Worm (Caenorhabditis elegans): ENCODE measurements around the gene K12B6.11.

The K12B6.11 gene

ce11 chrV:6303471-6303870, 14.8 kb downstream of the K12B6.11 start, which contains the start of gene sago-1:
Gene sago-1 (plus strand): TSS chrV:6303771.
- TF ChIP-seq flt-1 (GFP tag; IDR thresholded peaks at IDR 0.05) (no peak), cog-1 (tag; optimal IDR thresholded peaks at IDR 0.05) (no peak), med-1 (GFP tag; optimal IDR thresholded peaks at IDR 0.05; ENCODE audit: insufficient read depth) (no peak), klf-2 (GFP tag; conservative IDR thresholded peaks at IDR 0.05) (no peak), ref-1 (GFP tag; conservative IDR thresholded peaks at IDR 0.05) (no peak), ztf-29 (GFP tag; IDR thresholded peaks at IDR 0.05) (no peak), ztf-23 (GFP tag; IDR thresholded peaks at IDR 0.05) (no peak), T22C8.4 (GFP tag; IDR thresholded peaks at IDR 0.05) (no peak), tab-1 (GFP tag; IDR thresholded peaks at IDR 0.05) (no peak)

- TF ChIP-seq ztf-23 (GFP tag; IDR thresholded peaks at IDR 0.05), result no peak
These were observed 23.2 kb downstream of the K12B6.11 start for ce11 chrV:6311936-6312335.

ce11 chrV:6316632-6317031, 27.9 kb downstream of the K12B6.11 start, which contains the start of gene cest-24:
Gene cest-24 (plus strand): TSS chrV:6316932.
- TF ChIP-seq ref-1 (GFP tag; conservative IDR thresholded peaks at IDR 0.05) (no peak), flt-1 (GFP tag; IDR thresholded peaks at IDR 0.05) (no peak), T22C8.4 (GFP tag; IDR thresholded peaks at IDR 0.05) (no peak)

- TF ChIP-seq flt-1 (GFP tag; IDR thresholded peaks at IDR 0.05) (no peak), med-1 (GFP tag; optimal IDR thresholded peaks at IDR 0.05; ENCODE audit: insufficient read depth) (no peak), T22C8.4 (GFP tag; IDR thresholded peaks at IDR 0.05) (no peak), tab-1 (GFP tag; IDR thresholded peaks at IDR 0.05) (no peak), klf-2 (GFP tag; conservative IDR thresholded peaks at IDR 0.05) (no peak), ztf-23 (GFP tag; IDR thresholded peaks at IDR 0.05) (no peak), ztf-29 (GFP tag; IDR thresholded peaks at IDR 0.05) (no peak), ref-1 (GFP tag; conservative IDR thresholded peaks at IDR 0.05) (no peak), cog-1 (tag; optimal IDR thresholded peaks at IDR 0.05) (no peak)
These were observed 29.2 kb downstream of the K12B6.11 start for ce11 chrV:6317928-6318327.

- no peak for TF ChIP-seq ref-1 (GFP tag; conservative IDR thresholded peaks at IDR 0.05)
- TF ChIP-seq flt-1 (GFP tag; IDR thresholded peaks at IDR 0.05), result no peak
- TF ChIP-seq med-1 (GFP tag; optimal IDR thresholded peaks at IDR 0.05; ENCODE audit: insufficient read depth), result no peak
- TF ChIP-seq ztf-23 (GFP tag; IDR thresholded peaks at IDR 0.05), result no peak
- no peak for TF ChIP-seq ztf-29 (GFP tag; IDR thresholded peaks at IDR 0.05)
- TF ChIP-seq klf-2 (GFP tag; conservative IDR thresholded peaks at IDR 0.05), result no peak
- TF ChIP-seq cog-1 (tag; optimal IDR thresholded peaks at IDR 0.05), result no peak
- no peak for TF ChIP-seq tab-1 (GFP tag; IDR thresholded peaks at IDR 0.05)
- no peak for TF ChIP-seq T22C8.4 (GFP tag; IDR thresholded peaks at IDR 0.05)
These were observed 30.7 kb downstream of the K12B6.11 start for ce11 chrV:6319358-6319757.

ce11 chrV:6321280-6321679, 32.6 kb downstream of the K12B6.11 start:
- no peak for TF ChIP-seq med-1 (GFP tag; optimal IDR thresholded peaks at IDR 0.05; ENCODE audit: insufficient read depth)
- TF ChIP-seq flt-1 (GFP tag; IDR thresholded peaks at IDR 0.05), result no peak
- TF ChIP-seq tab-1 (GFP tag; IDR thresholded peaks at IDR 0.05), result no peak
- no peak for TF ChIP-seq ref-1 (GFP tag; conservative IDR thresholded peaks at IDR 0.05)
- TF ChIP-seq klf-2 (GFP tag; conservative IDR thresholded peaks at IDR 0.05), result no peak
- no peak for TF ChIP-seq ztf-29 (GFP tag; IDR thresholded peaks at IDR 0.05)
- no peak for TF ChIP-seq T22C8.4 (GFP tag; IDR thresholded peaks at IDR 0.05)
- TF ChIP-seq cog-1 (tag; optimal IDR thresholded peaks at IDR 0.05), result no peak
- TF ChIP-seq ztf-23 (GFP tag; IDR thresholded peaks at IDR 0.05), result no peak

ce11 chrV:6321733-6322198, 33.1 kb downstream of the K12B6.11 start, which contains the start of gene T28C12.15:
Gene T28C12.15 (minus strand): TSS chrV:6321783.
- TF ChIP-seq med-1 (GFP tag; optimal IDR thresholded peaks at IDR 0.05; ENCODE audit: insufficient read depth) (no peak), klf-2 (GFP tag; conservative IDR thresholded peaks at IDR 0.05) (no peak), flt-1 (GFP tag; IDR thresholded peaks at IDR 0.05) (no peak), cog-1 (tag; optimal IDR thresholded peaks at IDR 0.05) (no peak)

ce11 chrV:6322749-6323367, 34.2 kb downstream of the K12B6.11 start:
- TF ChIP-seq cog-1 (tag; optimal IDR thresholded peaks at IDR 0.05), result no peak
- no peak for TF ChIP-seq ztf-23 (GFP tag; IDR thresholded peaks at IDR 0.05)
- no peak for TF ChIP-seq ref-1 (GFP tag; conservative IDR thresholded peaks at IDR 0.05)
- TF ChIP-seq tab-1 (GFP tag; IDR thresholded peaks at IDR 0.05), result no peak
- TF ChIP-seq ztf-29 (GFP tag; IDR thresholded peaks at IDR 0.05), result no peak
- TF ChIP-seq T22C8.4 (GFP tag; IDR thresholded peaks at IDR 0.05), result no peak

ce11 chrV:6323602-6324001, 34.9 kb downstream of the K12B6.11 start:
- TF ChIP-seq tab-1 (GFP tag; IDR thresholded peaks at IDR 0.05) (no peak), cog-1 (tag; optimal IDR thresholded peaks at IDR 0.05) (no peak), klf-2 (GFP tag; conservative IDR thresholded peaks at IDR 0.05) (no peak)

ce11 chrV:6326394-6326793, 37.7 kb downstream of the K12B6.11 start:
- TF ChIP-seq cog-1 (tag; optimal IDR thresholded peaks at IDR 0.05) (no peak), ztf-29 (GFP tag; IDR thresholded peaks at IDR 0.05) (no peak), med-1 (GFP tag; optimal IDR thresholded peaks at IDR 0.05; ENCODE audit: insufficient read depth) (no peak), flt-1 (GFP tag; IDR thresholded peaks at IDR 0.05) (no peak), T22C8.4 (GFP tag; IDR thresholded peaks at IDR 0.05) (no peak), klf-2 (GFP tag; conservative IDR thresholded peaks at IDR 0.05) (no peak), ref-1 (GFP tag; conservative IDR thresholded peaks at IDR 0.05) (no peak), tab-1 (GFP tag; IDR thresholded peaks at IDR 0.05) (no peak), ztf-23 (GFP tag; IDR thresholded peaks at IDR 0.05) (no peak)

- no peak for TF ChIP-seq cog-1 (tag; optimal IDR thresholded peaks at IDR 0.05)
These were observed 38.3 kb downstream of the K12B6.11 start, which contains the start of gene fbxa-202 for ce11 chrV:6326980-6327379. Gene fbxa-202 (plus strand): TSS chrV:6327280.
